Worm (Caenorhabditis elegans): Measurements from ENCODE around the gene Y49F6B.6.
"Not testable (repeated sequence)": the region's sequence is repeated elsewhere in the genome, so short reads cannot be mapped to it uniquely, and the experiment has no call there.

The Y49F6B.6 gene

DNA sequence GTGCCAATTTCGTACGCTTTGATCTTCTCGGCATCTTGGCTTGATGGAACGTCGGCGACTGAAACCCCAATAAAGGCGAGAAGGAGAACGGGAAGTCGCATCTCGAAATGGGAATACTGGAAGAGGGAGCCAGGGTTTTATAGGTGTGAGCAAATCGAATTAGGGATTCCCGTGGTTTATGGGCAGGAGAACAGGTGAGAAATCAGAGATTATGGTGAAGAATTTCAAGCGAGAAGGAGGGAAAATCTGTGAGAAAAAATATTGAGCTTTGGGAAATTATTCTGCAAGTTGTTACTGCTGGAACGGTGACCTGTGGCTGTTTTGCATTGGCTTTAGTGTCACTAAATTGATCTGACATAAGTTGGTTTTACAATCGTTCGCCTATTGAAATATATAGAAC is 1.3 kb upstream of the Y49F6B.6 start, which contains the start of gene Y49F6B.13:
Gene Y49F6B.13 (minus strand): TSS at position 101 of the 400 bp plus-strand sequence.
- TF ChIP-seq ztf-23 (GFP tag; IDR thresholded peaks at IDR 0.05), result no peak
- no peak for TF ChIP-seq ref-1 (GFP tag; conservative IDR thresholded peaks at IDR 0.05)
- no peak for TF ChIP-seq T22C8.4 (GFP tag; IDR thresholded peaks at IDR 0.05)
- TF ChIP-seq tab-1 (GFP tag; IDR thresholded peaks at IDR 0.05), result no peak
- TF ChIP-seq ztf-29 (GFP tag; IDR thresholded peaks at IDR 0.05), result no peak
- TF ChIP-seq klf-2 (GFP tag; conservative IDR thresholded peaks at IDR 0.05), result no peak

DNA sequence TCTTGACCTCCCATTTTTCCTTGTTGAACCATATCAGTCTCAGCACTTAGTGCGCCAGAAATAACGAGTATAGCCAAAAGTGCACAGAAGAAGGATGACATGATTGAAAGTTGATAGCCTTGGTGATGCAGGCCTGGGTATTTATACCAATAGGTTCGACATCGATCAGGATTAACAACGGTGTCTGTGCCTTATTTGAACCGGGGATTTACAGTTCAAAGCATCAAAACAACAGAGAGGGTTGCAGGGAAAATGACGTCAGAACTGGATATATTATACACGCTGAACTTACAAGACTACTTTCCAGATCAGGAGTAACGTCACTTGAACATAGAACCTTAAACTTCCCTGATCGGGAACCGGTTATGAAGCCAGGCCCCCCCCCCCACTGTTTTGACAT is 601 bp upstream of the Y49F6B.6 start, which contains the start of gene Y49F6B.12:
Gene Y49F6B.12 (minus strand): TSS at position 101 of the 400 bp plus-strand sequence.
- TF ChIP-seq klf-2 (GFP tag; conservative IDR thresholded peaks at IDR 0.05), result no peak
- TF ChIP-seq ztf-23 (GFP tag; IDR thresholded peaks at IDR 0.05), result no peak
- no peak for TF ChIP-seq flt-1 (GFP tag; IDR thresholded peaks at IDR 0.05)
- TF ChIP-seq T22C8.4 (GFP tag; IDR thresholded peaks at IDR 0.05), result no peak
- no peak for TF ChIP-seq med-1 (GFP tag; optimal IDR thresholded peaks at IDR 0.05; ENCODE audit: insufficient read depth)
- TF ChIP-seq ztf-29 (GFP tag; IDR thresholded peaks at IDR 0.05), result no peak
- TF ChIP-seq tab-1 (GFP tag; IDR thresholded peaks at IDR 0.05), result no peak
- TF ChIP-seq cog-1 (tag; optimal IDR thresholded peaks at IDR 0.05), result no peak
- TF ChIP-seq ref-1 (GFP tag; conservative IDR thresholded peaks at IDR 0.05), result no peak

DNA sequence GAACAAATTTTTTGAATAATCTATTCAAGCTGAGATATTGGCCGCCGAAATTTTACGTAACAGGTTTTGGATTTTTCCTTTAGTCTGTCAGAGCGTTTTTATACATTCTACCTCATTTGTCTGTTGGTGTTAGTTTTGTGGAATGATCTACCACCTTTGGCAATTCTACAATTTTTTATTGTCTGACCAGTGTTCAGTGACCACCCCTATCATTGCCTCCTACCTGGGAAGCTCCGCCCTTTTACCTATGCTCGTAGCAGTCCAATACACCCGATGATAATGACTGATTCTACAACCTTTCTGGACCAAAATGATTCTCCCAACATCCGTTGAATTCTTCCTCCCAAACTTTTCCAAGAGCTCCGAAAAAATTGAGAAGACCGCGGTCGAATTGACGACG is 827 bp downstream of the Y49F6B.6 start, which contains the start of gene sdz-32:
Gene sdz-32 (plus strand): TSS at position 301 of the 400 bp plus-strand sequence.
- TF ChIP-seq cog-1 (tag; optimal IDR thresholded peaks at IDR 0.05) (no peak), klf-2 (GFP tag; conservative IDR thresholded peaks at IDR 0.05) (no peak), med-1 (GFP tag; optimal IDR thresholded peaks at IDR 0.05; ENCODE audit: insufficient read depth) (no peak), ztf-23 (GFP tag; IDR thresholded peaks at IDR 0.05) (no peak), T22C8.4 (GFP tag; IDR thresholded peaks at IDR 0.05) (no peak), flt-1 (GFP tag; IDR thresholded peaks at IDR 0.05) (no peak), tab-1 (GFP tag; IDR thresholded peaks at IDR 0.05) (no peak)

DNA sequence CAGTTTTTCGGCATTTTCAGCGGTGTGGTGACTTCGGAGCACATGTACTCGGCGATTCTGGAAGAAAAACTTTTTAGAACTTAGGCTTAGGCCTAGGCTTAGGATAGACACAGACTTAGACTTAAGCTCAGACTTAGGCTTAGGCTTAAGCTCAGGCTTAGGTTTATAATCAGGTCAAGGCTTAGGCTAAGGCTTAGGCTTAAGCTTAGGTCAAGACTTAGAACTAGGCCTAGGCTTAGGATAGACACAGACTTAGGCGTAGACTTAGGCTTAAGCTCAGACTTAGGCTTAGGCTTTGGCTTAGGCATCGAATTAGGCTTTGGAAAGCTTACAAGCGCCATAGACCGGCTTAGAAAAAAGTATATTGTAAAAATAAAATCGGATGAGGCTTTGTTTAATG is 3.6 kb downstream of the Y49F6B.6 start:
- TF ChIP-seq ref-1 (GFP tag; conservative IDR thresholded peaks at IDR 0.05), result no peak
- TF ChIP-seq ztf-29 (GFP tag; IDR thresholded peaks at IDR 0.05), result 0 out of 2 replicates have a peak, but pooled peaks have one; percentile 13

DNA sequence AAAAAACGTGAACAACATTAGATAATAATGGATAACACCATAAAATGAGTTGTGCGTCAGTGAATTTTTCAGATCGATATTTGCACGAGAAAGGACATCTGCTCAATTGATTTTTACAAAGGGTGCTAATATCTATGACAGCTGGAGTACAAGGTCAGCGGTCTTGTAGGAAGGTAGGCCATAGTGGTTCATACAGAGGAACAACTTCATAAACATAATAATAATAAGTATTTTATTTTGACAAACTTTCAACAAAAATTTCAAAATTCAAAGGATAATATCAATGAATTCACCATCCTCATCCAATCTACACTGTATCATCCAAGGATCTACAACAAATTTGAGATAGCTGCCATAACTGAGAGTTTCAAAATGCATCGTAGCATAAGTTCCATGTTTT is 4.3 kb downstream of the Y49F6B.6 start, which contains the start of gene fbxb-104:
Gene fbxb-104 (minus strand): TSS at position 101 of the 400 bp plus-strand sequence.
- TF ChIP-seq tab-1 (GFP tag; IDR thresholded peaks at IDR 0.05), result no peak
- TF ChIP-seq ztf-23 (GFP tag; IDR thresholded peaks at IDR 0.05), result no peak
- no peak for TF ChIP-seq flt-1 (GFP tag; IDR thresholded peaks at IDR 0.05)

DNA sequence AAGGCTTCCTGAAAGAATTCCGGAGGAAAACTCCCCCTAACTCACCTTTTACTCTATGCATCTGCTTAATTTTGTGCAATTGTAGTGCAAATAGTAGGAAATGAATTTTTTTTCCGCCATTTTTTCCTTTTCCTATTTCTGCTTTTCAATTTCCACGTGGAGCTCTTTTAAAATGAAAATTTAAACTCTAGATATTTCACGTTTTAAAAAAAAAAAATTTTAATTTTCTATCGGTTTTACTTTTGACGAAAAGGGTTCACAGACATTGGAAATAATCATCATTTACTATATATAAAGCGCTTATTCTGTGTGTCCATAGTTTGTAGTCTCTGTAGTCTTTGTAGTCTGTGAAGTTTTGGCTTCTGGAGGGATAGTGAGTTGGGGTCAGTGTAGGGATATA is 8.7 kb downstream of the Y49F6B.6 start, which contains the start of gene Y49F6B.8:
Gene Y49F6B.8 (minus strand): TSS at position 101 of the 400 bp plus-strand sequence.
- TF ChIP-seq ref-1 (GFP tag; conservative IDR thresholded peaks at IDR 0.05) (no peak), T22C8.4 (GFP tag; IDR thresholded peaks at IDR 0.05) (no peak), med-1 (GFP tag; optimal IDR thresholded peaks at IDR 0.05; ENCODE audit: insufficient read depth) (no peak), flt-1 (GFP tag; IDR thresholded peaks at IDR 0.05) (no peak), klf-2 (GFP tag; conservative IDR thresholded peaks at IDR 0.05) (no peak), ztf-23 (GFP tag; IDR thresholded peaks at IDR 0.05) (no peak), cog-1 (tag; optimal IDR thresholded peaks at IDR 0.05) (no peak), ztf-29 (GFP tag; IDR thresholded peaks at IDR 0.05) (no peak), tab-1 (GFP tag; IDR thresholded peaks at IDR 0.05) (no peak)

DNA sequence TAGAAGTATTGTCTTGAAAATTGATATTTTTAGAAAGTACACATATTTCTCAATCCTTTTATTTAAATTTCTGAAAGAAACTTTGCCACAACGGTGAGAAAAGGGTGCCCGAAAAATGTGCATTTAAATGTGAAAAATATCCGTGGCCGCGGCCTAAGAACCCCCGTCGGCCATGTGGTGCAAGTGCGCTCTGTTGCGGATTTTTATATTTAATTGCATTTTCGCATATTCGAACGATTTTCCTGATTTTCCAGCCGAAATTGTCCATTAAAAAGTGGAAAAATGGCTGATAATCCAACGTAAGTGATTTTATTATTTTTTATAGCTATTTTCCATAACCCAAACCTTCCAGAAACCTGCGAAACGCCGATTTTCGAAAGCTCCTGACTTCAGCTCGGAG is 9.3 kb downstream of the Y49F6B.6 start, which contains the start of gene smu-2:
Gene smu-2 (plus strand): TSS at position 178 of the 400 bp plus-strand sequence.
- TF ChIP-seq klf-2 (GFP tag; conservative IDR thresholded peaks at IDR 0.05) (0 out of 2 replicates have a peak, but pooled peaks have one; percentile 45), ztf-29 (GFP tag; IDR thresholded peaks at IDR 0.05) (no peak), med-1 (GFP tag; optimal IDR thresholded peaks at IDR 0.05; ENCODE audit: insufficient read depth) (no peak), ztf-23 (GFP tag; IDR thresholded peaks at IDR 0.05) (peak; percentile 74), T22C8.4 (GFP tag; IDR thresholded peaks at IDR 0.05) (no peak), ref-1 (GFP tag; conservative IDR thresholded peaks at IDR 0.05) (no peak), cog-1 (tag; optimal IDR thresholded peaks at IDR 0.05) (peak; percentile 39), tab-1 (GFP tag; IDR thresholded peaks at IDR 0.05) (no peak), flt-1 (GFP tag; IDR thresholded peaks at IDR 0.05) (peak; percentile 67; the same call in 1 of the 2 replicates)

DNA sequence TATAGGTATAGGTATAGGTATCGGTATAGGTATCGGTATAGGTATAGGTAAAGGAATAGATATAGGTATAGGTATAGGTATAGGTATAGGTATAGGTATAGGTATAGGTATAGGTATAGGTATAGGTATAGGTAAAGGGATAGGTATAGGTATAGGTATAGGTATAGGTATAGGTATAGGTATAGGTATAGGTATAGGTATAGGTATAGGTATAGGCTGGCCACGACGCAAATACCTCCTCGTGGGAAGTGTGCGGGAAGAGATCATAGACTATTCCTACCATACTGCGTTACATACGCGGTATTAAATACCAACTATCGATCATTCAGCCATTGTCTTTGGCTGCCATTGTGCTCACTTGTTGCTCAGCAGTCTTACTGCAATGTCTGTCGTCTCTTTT is 17.9 kb downstream of the Y49F6B.6 start, which contains the start of gene fbxb-112:
Gene fbxb-112 (plus strand): TSS at position 301 of the 400 bp plus-strand sequence.
- not testable (repeated sequence) for TF ChIP-seq med-1 (GFP tag; optimal IDR thresholded peaks at IDR 0.05; ENCODE audit: insufficient read depth); klf-2 (GFP tag; conservative IDR thresholded peaks at IDR 0.05); cog-1 (tag; optimal IDR thresholded peaks at IDR 0.05)

DNA sequence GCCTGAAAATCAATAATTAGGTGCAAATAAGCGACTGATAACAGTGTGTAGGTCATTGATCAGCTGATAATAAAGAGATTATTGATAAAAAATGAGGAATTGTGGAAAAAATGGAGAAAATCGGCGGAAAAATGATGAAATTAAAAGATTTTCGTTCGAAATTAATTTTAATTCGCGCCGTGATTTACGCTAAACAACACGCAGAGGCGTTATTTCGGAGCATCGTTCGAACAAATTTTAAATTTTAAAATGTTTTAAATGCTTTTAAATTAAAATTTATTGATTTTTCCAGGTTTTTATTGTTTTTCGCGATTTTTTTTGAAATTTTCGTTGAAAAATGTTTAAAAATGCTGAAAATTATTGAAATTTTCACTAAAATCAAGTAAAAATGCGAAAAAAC is 26.5 kb downstream of the Y49F6B.6 start, which contains the start of gene Y49F6B.9:
Gene Y49F6B.9 (minus strand): TSS at position 2 of the 400 bp plus-strand sequence.
- no peak for TF ChIP-seq ref-1 (GFP tag; conservative IDR thresholded peaks at IDR 0.05)
- no peak for TF ChIP-seq tab-1 (GFP tag; IDR thresholded peaks at IDR 0.05)
- no peak for TF ChIP-seq ztf-23 (GFP tag; IDR thresholded peaks at IDR 0.05)
- no peak for TF ChIP-seq med-1 (GFP tag; optimal IDR thresholded peaks at IDR 0.05; ENCODE audit: insufficient read depth)

DNA sequence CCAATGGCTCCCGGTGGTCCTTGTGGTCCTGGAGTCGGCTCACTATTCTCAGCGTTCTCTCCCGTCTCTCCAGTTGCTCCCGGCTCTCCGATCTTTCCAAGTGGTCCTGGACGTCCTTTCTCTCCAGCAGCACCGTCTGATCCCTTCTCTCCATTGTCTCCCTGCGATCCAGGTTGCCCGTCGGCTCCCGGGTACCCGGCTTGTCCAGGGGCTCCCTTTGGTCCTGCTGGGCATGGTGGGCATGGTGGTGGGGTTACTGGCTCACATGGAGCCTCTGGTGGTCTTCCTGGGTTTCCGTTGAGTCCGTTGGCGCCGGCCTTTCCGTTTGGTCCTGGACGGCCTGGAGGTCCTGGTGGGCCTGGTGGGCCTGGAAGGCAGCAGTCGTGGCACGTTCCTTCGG is 27.5 kb downstream of the Y49F6B.6 start:
- TF ChIP-seq tab-1 (GFP tag; IDR thresholded peaks at IDR 0.05) (no peak), ref-1 (GFP tag; conservative IDR thresholded peaks at IDR 0.05) (no peak), klf-2 (GFP tag; conservative IDR thresholded peaks at IDR 0.05) (no peak), ztf-29 (GFP tag; IDR thresholded peaks at IDR 0.05) (no peak), flt-1 (GFP tag; IDR thresholded peaks at IDR 0.05) (no peak), med-1 (GFP tag; optimal IDR thresholded peaks at IDR 0.05; ENCODE audit: insufficient read depth) (no peak), cog-1 (tag; optimal IDR thresholded peaks at IDR 0.05) (no peak)

Measured in whole organism, midembryonic.